Fruit fly (Drosophila melanogaster): Measurements from ENCODE around the gene CG18273.

CG18273 gene

dm6 chrX:523179-523851 lies 35.9 kb upstream of the CG18273 start, which contains the start of gene elav (continued):
- no peak for TF ChIP-seq prd (optimal IDR thresholded peaks at IDR 0.05)
- TF ChIP-seq prd (GFP tag; IDR thresholded peaks at IDR 0.05), result peak; percentile 99
- TF ChIP-seq CG33213 (GFP tag; optimal IDR thresholded peaks at IDR 0.05), result peak; percentile 93
- TF ChIP-seq CG17361 (GFP tag; IDR thresholded peaks at IDR 0.05), result peak; percentile 98
- no peak for TF ChIP-seq CG8478 (optimal IDR thresholded peaks at IDR 0.05)
- TF ChIP-seq disco-r (GFP tag; optimal IDR thresholded peaks at IDR 0.05), result peak; percentile 89
- peak; percentile 98 for TF ChIP-seq CG17359 (tag; optimal IDR thresholded peaks at IDR 0.05)
- TF ChIP-seq emc (GFP tag; optimal IDR thresholded peaks at IDR 0.05), result peak; percentile 86
- peak; percentile 64; the same call in 1 of the 2 replicates for TF ChIP-seq CG13287 (GFP tag; IDR thresholded peaks at IDR 0.05; ENCODE audit: partially characterized antibody)
- TF ChIP-seq CG15479 (GFP tag; optimal IDR thresholded peaks at IDR 0.05), result peak; percentile 29
- TF ChIP-seq tx (GFP tag; optimal IDR thresholded peaks at IDR 0.05), result peak; percentile 95
- TF ChIP-seq Dll (GFP tag; IDR thresholded peaks at IDR 0.05; ENCODE audit: partially characterized antibody), result 0 out of 4 replicates have a peak, but pooled peaks have one; percentile 23
- TF ChIP-seq bcd (GFP tag; optimal IDR thresholded peaks at IDR 0.05), result peak; percentile 98
- peak; percentile 95 for TF ChIP-seq fu2 (GFP tag; optimal IDR thresholded peaks at IDR 0.05)
- peak; percentile 96 for TF ChIP-seq CG3407 (GFP tag; optimal IDR thresholded peaks at IDR 0.05)
- TF ChIP-seq CG4360 (GFP tag; IDR thresholded peaks at IDR 0.05), result peak; percentile 84
- peak; percentile 98 for TF ChIP-seq CG14441 (GFP tag; IDR thresholded peaks at IDR 0.05)
- peak; percentile 96 for TF ChIP-seq CG30431 (GFP tag; optimal IDR thresholded peaks at IDR 0.05)
- TF ChIP-seq CG18011 (GFP tag; optimal IDR thresholded peaks at IDR 0.05), result peak; percentile 91
- TF ChIP-seq pfk (GFP tag; optimal IDR thresholded peaks at IDR 0.05), result peak; percentile 78
- peak in 1 of 2 experiments; percentile 98 for TF ChIP-seq Eip74EF (GFP tag; optimal IDR thresholded peaks at IDR 0.05)
- TF ChIP-seq NC2β (GFP tag; optimal IDR thresholded peaks at IDR 0.05), result peak; percentile 95
- peak; percentile 98 for TF ChIP-seq CG10462 (GFP tag; optimal IDR thresholded peaks at IDR 0.05)
- TF ChIP-seq CG12071 (GFP tag; optimal IDR thresholded peaks at IDR 0.05), result peak; percentile 96
- TF ChIP-seq lmd (GFP tag; IDR thresholded peaks at IDR 0.05), result peak; percentile 99
- TF ChIP-seq zfh1 (GFP tag; IDR thresholded peaks at IDR 0.05), result peak; percentile 98
- peak; percentile 94 for TF ChIP-seq Lhr (GFP tag; optimal IDR thresholded peaks at IDR 0.05)
- peak; percentile 98 for TF ChIP-seq E2f1 (GFP tag; IDR thresholded peaks at IDR 0.05)
- TF ChIP-seq en (GFP tag; optimal IDR thresholded peaks at IDR 0.05), result peak; percentile 88
- peak; percentile 95 for TF ChIP-seq CG4854 (GFP tag; optimal IDR thresholded peaks at IDR 0.05)
- TF ChIP-seq GATAe (GFP tag; conservative IDR thresholded peaks at IDR 0.05), result peak; percentile 94
- peak; percentile 97 for TF ChIP-seq ttk (GFP tag; IDR thresholded peaks at IDR 0.05)
- TF ChIP-seq NC2α (GFP tag; optimal IDR thresholded peaks at IDR 0.05), result peak; percentile 91
- TF ChIP-seq Dfd (GFP tag; optimal IDR thresholded peaks at IDR 0.05), result no peak
- 0 out of 3 replicates have a peak, but pooled peaks have one; percentile 34 for TF ChIP-seq CG6791 (GFP tag; IDR thresholded peaks at IDR 0.05; ENCODE audit: partially characterized antibody)
- peak; percentile 97 for TF ChIP-seq CG12104 (GFP tag; optimal IDR thresholded peaks at IDR 0.05)
- peak; percentile 92 for TF ChIP-seq dati (GFP tag; IDR thresholded peaks at IDR 0.05)
- peak; percentile 99 for TF ChIP-seq CG10979 (tag; optimal IDR thresholded peaks at IDR 0.05)
- peak; percentile 98 for TF ChIP-seq ac (GFP tag; optimal IDR thresholded peaks at IDR 0.05)
- peak; percentile 98 for TF ChIP-seq gsb (GFP tag; IDR thresholded peaks at IDR 0.05)
- peak; percentile 98 for TF ChIP-seq Dek (tag; optimal IDR thresholded peaks at IDR 0.05)
- TF ChIP-seq BEAF-32 (GFP tag; optimal IDR thresholded peaks at IDR 0.05), result peak; percentile 35
- TF ChIP-seq hb (GFP tag; IDR thresholded peaks at IDR 0.05; ENCODE audit: partially characterized antibody), result no peak
- TF ChIP-seq cas (GFP tag; IDR thresholded peaks at IDR 0.05), result peak; percentile 96
- peak; percentile 98 for TF ChIP-seq stc (GFP tag; IDR thresholded peaks at IDR 0.05)
- TF ChIP-seq ATbp (GFP tag; optimal IDR thresholded peaks at IDR 0.05), result peak; percentile 98
- TF ChIP-seq ro (GFP tag; IDR thresholded peaks at IDR 0.05), result peak; percentile 96
- TF ChIP-seq CG15514 (GFP tag; optimal IDR thresholded peaks at IDR 0.05), result peak; percentile 94
- peak; percentile 99 for TF ChIP-seq CG6854 (GFP tag; optimal IDR thresholded peaks at IDR 0.05)
- TF ChIP-seq mam (GFP tag; optimal IDR thresholded peaks at IDR 0.05), result peak; percentile 98

Data from whole organism, embryonic.